Worm (Caenorhabditis elegans) whole organism, L1 larva: ENCODE results near the gene C50F7.6.

Experiments used
- C04F5.9 ChIP-seq: sonication (generic microtip); optimal IDR thresholded peaks from 2 replicates; lab custom pipeline; 2016; ENCODE audit warnings: missing genetic modification characterization, missing compliant biosample characterization
- ceh-82 ChIP-seq, 3 experiments: fragments of 150-350 bp in 1 of 3; sonication (generic microtip) in 2 of 3; optimal IDR thresholded peaks; 2 replicates each; lab custom pipeline; 2014 to 2017; ENCODE audit warnings: missing biosample characterization in 3 of 3, missing genetic modification characterization in 3 of 3
- ceh-88 ChIP-seq: fragments of 200-800 bp; sonication (Bioruptor generic); IDR thresholded peaks from 2 replicates; pipeline ENCODE4 v1.3.6; 2022; ENCODE audit warnings: missing genetic modification characterization, missing compliant biosample characterization
- ces-1 ChIP-seq: fragments of 150-350 bp; optimal IDR thresholded peaks from 2 replicates; lab custom pipeline; 2014; ENCODE audit warnings: missing biosample characterization, missing genetic modification reagents, missing genetic modification characterization
- dpl-1 ChIP-seq, 3 experiments: fragments of 150-350 bp in 2 of 3; sonication (generic microtip) in 1 of 3; optimal IDR thresholded peaks; 2 replicates each; lab custom pipeline; 2014 to 2017; ENCODE audit warnings: missing biosample characterization in 3 of 3, missing genetic modification characterization in 3 of 3, missing genetic modification reagents in 3 of 3
- fkh-10 ChIP-seq: sonication (generic microtip); optimal IDR thresholded peaks from 2 replicates; lab custom pipeline; 2017; ENCODE audit warnings: missing biosample characterization, missing genetic modification reagents, missing genetic modification characterization
- hlh-17 ChIP-seq: fragments of 200-800 bp; sonication (Bioruptor generic); optimal IDR thresholded peaks from 2 replicates; lab custom pipeline; 2018; ENCODE audit warnings: missing genetic modification characterization, mild to moderate bottlenecking, missing compliant biosample characterization, moderate library complexity, borderline replicate concordance
- isw-1 ChIP-seq: fragments of 200-800 bp; sonication (Bioruptor generic); IDR thresholded peaks from 2 replicates; pipeline ENCODE4 v1.3.6; 2022; ENCODE audit warnings: missing genetic modification characterization, missing compliant biosample characterization
- lin-13 ChIP-seq: fragments of 150-350 bp; optimal IDR thresholded peaks from 2 replicates; lab custom pipeline; 2014; ENCODE audit warnings: missing biosample characterization, missing genetic modification reagents, missing genetic modification characterization
- mdl-1 ChIP-seq, 2 experiments: fragments of 150-350 bp; optimal IDR thresholded peaks; 2 replicates each; lab custom pipeline; 2014 to 2017; ENCODE audit warnings: missing biosample characterization in 2 of 2, missing genetic modification characterization in 2 of 2, inconsistent platforms in 1 of 2
- nhr-11 ChIP-seq: fragments of 150-350 bp; optimal IDR thresholded peaks from 2 replicates; lab custom pipeline; 2014; ENCODE audit warnings: missing biosample characterization, missing genetic modification characterization
- nhr-12 ChIP-seq: sonication (generic microtip); optimal IDR thresholded peaks from 2 replicates; lab custom pipeline; 2017; ENCODE audit warnings: missing biosample characterization, missing genetic modification characterization
- rnt-1 ChIP-seq: sonication (generic microtip); optimal IDR thresholded peaks from 2 replicates; lab custom pipeline; 2016; ENCODE audit warnings: mild to moderate bottlenecking, missing genetic modification characterization, moderate library complexity, missing compliant biosample characterization
- tlp-1 ChIP-seq: fragments of 150-350 bp; optimal IDR thresholded peaks from 2 replicates; lab custom pipeline; 2014; ENCODE audit warnings: missing biosample characterization, missing genetic modification characterization

ce11 chrIV:7743539-7743938 is 20.5 kb upstream of the C50F7.6 start, which contains the start of gene npr-35:
- TF ChIP-seq C04F5.9 (tag; lab: Kevin White, UChicago): no peak
- no peak for TF ChIP-seq ceh-82 (tag; optimal IDR thresholded peaks at IDR 0.05; lab: Kevin White, UChicago)
- TF ChIP-seq nhr-12 (tag; lab: Kevin White, UChicago): no peak
- no peak for TF ChIP-seq isw-1 (GFP tag; lab: Robert Waterston, UW)
- TF ChIP-seq rnt-1 (tag; lab: Kevin White, UChicago): no peak
- no peak for TF ChIP-seq nhr-11 (tag; lab: Kevin White, UChicago)
- TF ChIP-seq fkh-10 (GFP tag; lab: Kevin White, UChicago): no peak
- no peak for TF ChIP-seq ceh-88 (GFP tag; lab: Robert Waterston, UW)
- TF ChIP-seq lin-13: no peak
- TF ChIP-seq mdl-1 (tag; optimal IDR thresholded peaks at IDR 0.05; lab: Kevin White, UChicago): no peak
- TF ChIP-seq ces-1 (GFP tag; lab: Kevin White, UChicago): no peak
- no peak for TF ChIP-seq hlh-17 (GFP tag; lab: Kevin White, UChicago)
- no peak for TF ChIP-seq dpl-1 (GFP tag; optimal IDR thresholded peaks at IDR 0.05; lab: Kevin White, UChicago)
- no peak for TF ChIP-seq tlp-1 (tag; lab: Kevin White, UChicago)
